Worm (Caenorhabditis elegans): ENCODE results near the gene srh-76.

The srh-76 gene

ce11 chrV:5790497-5791280 is 42.9 kb upstream of the srh-76 start, which contains the start of the genes nhr-142 and F44E7.9 (continued):
- TF ChIP-seq zfh-2 (GFP tag; conservative IDR thresholded peaks at IDR 0.05) (no peak), snpc-1.1 (tag; optimal IDR thresholded peaks at IDR 0.05; ENCODE audit: insufficient read depth) (no peak), ztf-28 (GFP tag; IDR thresholded peaks at IDR 0.05) (0 out of 2 replicates have a peak, but pooled peaks have one; percentile 39), sea-2 (GFP tag; IDR thresholded peaks at IDR 0.05) (no peak), B0035.1 (tag; optimal IDR thresholded peaks at IDR 0.05) (peak; percentile 43), F22D6.2 (tag; optimal IDR thresholded peaks at IDR 0.05) (peak; percentile 47), nfya-2 (GFP tag; IDR thresholded peaks at IDR 0.05) (no peak), madf-3 (GFP tag; IDR thresholded peaks at IDR 0.05) (0 out of 2 replicates have a peak, but pooled peaks have one; percentile 57), ceh-27 (GFP tag; optimal IDR thresholded peaks at IDR 0.05) (peak; percentile 77), hrde-1 (tag; optimal IDR thresholded peaks at IDR 0.05; ENCODE audit: borderline replicate concordance) (no peak), dpff-1 (tag; optimal IDR thresholded peaks at IDR 0.05) (no peak), ztf-25 (GFP tag; IDR thresholded peaks at IDR 0.05) (0 out of 2 replicates have a peak, but pooled peaks have one; percentile 9), K11D2.4 (GFP tag; IDR thresholded peaks at IDR 0.05) (peak; percentile 70), Y56A3A.18 (GFP tag; IDR thresholded peaks at IDR 0.05) (no peak), zim-3 (tag; optimal IDR thresholded peaks at IDR 0.05) (no peak), hmg-1.2 (GFP tag; IDR thresholded peaks at IDR 0.05) (peak; percentile 58), nhr-80 (tag; optimal IDR thresholded peaks at IDR 0.05) (peak; percentile 73), ceh-91 (GFP tag; IDR thresholded peaks at IDR 0.05) (peak; percentile 54), F33H1.4 (GFP tag; IDR thresholded peaks at IDR 0.05) (peak; percentile 67), lsl-1 (GFP tag; optimal IDR thresholded peaks at IDR 0.05) (peak; percentile 73), ceh-40 (GFP tag; IDR thresholded peaks at IDR 0.05) (no peak), mxl-1 (tag; optimal IDR thresholded peaks at IDR 0.05) (no peak), ZK185.1 (tag; optimal IDR thresholded peaks at IDR 0.05; ENCODE audit: poor library complexity, severe bottlenecking) (peak; percentile 55), F23B12.7 (tag; optimal IDR thresholded peaks at IDR 0.05; ENCODE audit: insufficient read depth) (peak; percentile 65), gei-17 (GFP tag; optimal IDR thresholded peaks at IDR 0.05) (no peak), attf-3 (GFP tag; conservative IDR thresholded peaks at IDR 0.05) (peak; percentile 71), B0261.1 (tag; optimal IDR thresholded peaks at IDR 0.05) (no peak), ztf-18 (tag; optimal IDR thresholded peaks at IDR 0.05) (peak; percentile 98), ccch-3 (GFP tag; optimal IDR thresholded peaks at IDR 0.05) (no peak), K12H6.12 (tag; optimal IDR thresholded peaks at IDR 0.05) (peak; percentile 66), unc-130 (GFP tag; optimal IDR thresholded peaks at IDR 0.05) (peak; percentile 40), ztf-6 (GFP tag; IDR thresholded peaks at IDR 0.05) (no peak), mcd-1 (GFP tag; IDR thresholded peaks at IDR 0.05) (peak; percentile 87), mes-4 (tag; optimal IDR thresholded peaks at IDR 0.05) (no peak), aptf-2 (GFP tag; conservative IDR thresholded peaks at IDR 0.05) (no peak), somi-1 (GFP tag; optimal IDR thresholded peaks at IDR 0.05) (peak; percentile 59), ztf-22 (GFP tag; optimal IDR thresholded peaks at IDR 0.05) (no peak), nhr-90 (tag; optimal IDR thresholded peaks at IDR 0.05) (no peak), madf-8 (GFP tag; conservative IDR thresholded peaks at IDR 0.05) (peak; percentile 47), nfya-1 (tag; optimal IDR thresholded peaks at IDR 0.05; ENCODE audit: borderline replicate concordance, insufficient read depth) (no peak), lsy-27 (tag; optimal IDR thresholded peaks at IDR 0.05; ENCODE audit: borderline replicate concordance, insufficient read depth) (no peak), madf-10 (tag; optimal IDR thresholded peaks at IDR 0.05) (peak; percentile 71), akir-1 (GFP tag; optimal IDR thresholded peaks at IDR 0.05) (no peak), lin-54 (GFP tag; optimal IDR thresholded peaks at IDR 0.05) (peak; percentile 84), him-1 (tag; optimal IDR thresholded peaks at IDR 0.05) (peak; percentile 52), Y95B8A.8 (GFP tag; IDR thresholded peaks at IDR 0.05) (no peak)
